Worm (Caenorhabditis elegans) whole organism, early embryonic: ENCODE results near the gene acer-1.

Experiments used
- aly-1 ChIP-seq: sonication (generic microtip); optimal IDR thresholded peaks from 2 replicates; lab custom pipeline; 2016; ENCODE audit warnings: missing genetic modification characterization, missing compliant biosample characterization
- ama-1 ChIP-seq: fragments of 150-350 bp; optimal IDR thresholded peaks from 2 replicates; lab custom pipeline; 2014
- ets-7 ChIP-seq: sonication (generic microtip); optimal IDR thresholded peaks from 2 replicates; lab custom pipeline; 2016; ENCODE audit warnings: missing genotype, missing genetic modification characterization, missing compliant biosample characterization

DNA sequence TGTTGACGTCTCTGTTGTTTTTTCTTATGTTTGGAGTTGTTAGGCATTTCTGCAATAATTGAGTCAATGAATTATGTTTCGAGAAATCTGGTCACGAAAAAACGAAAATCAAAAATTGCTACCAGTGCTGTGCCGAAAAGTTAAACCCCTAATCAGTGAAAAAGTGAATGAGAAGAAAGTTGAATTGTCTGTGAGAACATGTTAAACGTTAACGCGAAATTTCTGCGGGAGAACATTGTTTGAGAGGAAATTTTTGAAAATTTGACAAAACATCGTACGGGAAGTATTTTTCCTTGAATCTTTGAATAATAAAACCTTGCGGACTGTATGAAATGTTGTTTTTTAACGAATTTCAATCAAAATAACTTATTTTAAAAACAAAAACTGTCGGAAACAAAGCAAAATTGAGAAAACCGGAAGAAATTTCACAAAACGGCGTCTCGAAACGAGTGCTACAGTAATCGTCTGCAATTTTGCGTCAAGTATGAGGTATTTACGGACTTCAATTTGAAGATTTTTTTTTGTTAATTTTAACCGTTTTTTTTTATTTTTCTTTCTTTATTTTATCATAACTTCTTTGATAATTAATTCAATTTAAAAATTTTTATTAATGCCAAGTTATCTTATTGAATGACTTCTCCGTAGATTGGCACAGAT lies 3.5 kb upstream of the acer-1 start, which contains the start of gene adal-1:
- TF ChIP-seq ets-7 (no peak), aly-1 (tag; lab: Kevin White, UChicago) (no peak), ama-1 (no peak)
